Worm (Caenorhabditis elegans): Measurements from ENCODE around the gene H37A05.2.

ce11 chrV:13600882-13601281, 33.2 kb downstream of the H37A05.2 start, which contains the start of gene rdy-2:
- TF ChIP-seq drap-1 (GFP tag; optimal IDR thresholded peaks at IDR 0.05) (no peak), ces-1 (GFP tag; optimal IDR thresholded peaks at IDR 0.05) (no peak), blmp-1 (tag; optimal IDR thresholded peaks at IDR 0.05) (no peak), elt-1 (tag; optimal IDR thresholded peaks at IDR 0.05; ENCODE audit: borderline replicate concordance, insufficient read depth) (no peak), elt-3 (tag; optimal IDR thresholded peaks at IDR 0.05) (no peak), nhr-237 (tag; optimal IDR thresholded peaks at IDR 0.05) (no peak), nhr-12 (tag; optimal IDR thresholded peaks at IDR 0.05) (no peak), tbx-8 (GFP tag; optimal IDR thresholded peaks at IDR 0.05) (no peak), hlh-1 (tag; optimal IDR thresholded peaks at IDR 0.05) (no peak), cnd-1 (tag; optimal IDR thresholded peaks at IDR 0.05) (no peak), lsy-2 (tag; optimal IDR thresholded peaks at IDR 0.05) (no peak), ztf-11 (tag; optimal IDR thresholded peaks at IDR 0.05) (no peak)

Measured in whole organism, mixed stage, embryonic.